Fruit fly (Drosophila melanogaster): Measurements from ENCODE around the gene Tgi.

The Tgi gene

dm6 chr3L:13486041-13486859, at the start of gene Tgi, which contains the start of gene Abp1:
Tgi (plus strand) TSS chr3L:13486797.
Abp1 (minus strand) TSS chr3L:13486280.
- peak; percentile 4 for TF ChIP-seq CG31627 (GFP tag; optimal IDR thresholded peaks at IDR 0.05)
- peak; percentile 75 for TF ChIP-seq fkh (GFP tag; optimal IDR thresholded peaks at IDR 0.05)
- peak; percentile 4 for TF ChIP-seq Hr39 (GFP tag; optimal IDR thresholded peaks at IDR 0.05)
- peak; percentile 3 for TF ChIP-seq lz (GFP tag; optimal IDR thresholded peaks at IDR 0.05)
- TF ChIP-seq CG11294 (GFP tag; IDR thresholded peaks at IDR 0.05): no peak
- peak; percentile 29 for TF ChIP-seq svp (GFP tag)
- no peak for TF ChIP-seq CG8632 (GFP tag; optimal IDR thresholded peaks at IDR 0.05)
- TF ChIP-seq Sox14 (GFP tag; optimal IDR thresholded peaks at IDR 0.05): peak; percentile 57
- no peak for TF ChIP-seq Eip93F (GFP tag; optimal IDR thresholded peaks at IDR 0.05)
- TF ChIP-seq CG6854 (GFP tag; optimal IDR thresholded peaks at IDR 0.05): peak; percentile 34
- TF ChIP-seq esn (GFP tag; optimal IDR thresholded peaks at IDR 0.05): peak; percentile 2
- peak; percentile 64 for TF ChIP-seq Eip78C (GFP tag)

DNA sequence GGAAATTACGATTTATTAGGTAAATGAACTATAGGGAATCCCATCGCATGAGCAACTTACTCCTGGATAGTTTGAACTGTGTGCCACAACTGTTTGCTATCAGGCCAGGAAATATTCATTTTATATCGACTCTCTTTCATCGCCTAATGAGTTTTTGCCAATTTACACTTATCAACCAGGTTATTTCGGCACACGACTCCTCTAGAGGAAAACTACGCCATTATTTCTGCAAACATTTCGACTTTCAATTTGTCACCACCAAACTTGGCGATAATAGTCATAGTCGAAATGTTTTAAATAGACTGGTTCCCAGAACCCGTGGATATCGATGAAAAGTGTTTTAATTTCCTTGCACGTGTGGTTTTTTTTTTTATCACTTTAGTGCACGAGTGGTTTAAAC, 49.6 kb upstream of the Tgi start, which contains the start of gene CG10154:
Gene CG10154 (minus strand): TSS at position 101 of the 400 bp plus-strand sequence.
- no peak for TF ChIP-seq Hr4 (GFP tag; optimal IDR thresholded peaks at IDR 0.05)
- TF ChIP-seq CG8632 (GFP tag; optimal IDR thresholded peaks at IDR 0.05): no peak
- TF ChIP-seq Eip93F (GFP tag; optimal IDR thresholded peaks at IDR 0.05): no peak
- TF ChIP-seq Lpt (GFP tag; optimal IDR thresholded peaks at IDR 0.05): no peak
- TF ChIP-seq dac (GFP tag; optimal IDR thresholded peaks at IDR 0.05): no peak
- no peak for TF ChIP-seq CG11902 (GFP tag; optimal IDR thresholded peaks at IDR 0.05)
- no peak for TF ChIP-seq Smox (GFP tag; optimal IDR thresholded peaks at IDR 0.05)
- TF ChIP-seq esn (GFP tag; optimal IDR thresholded peaks at IDR 0.05): no peak
- no peak for TF ChIP-seq net (GFP tag; optimal IDR thresholded peaks at IDR 0.05)
- TF ChIP-seq Eip75B (GFP tag; optimal IDR thresholded peaks at IDR 0.05): no peak
- TF ChIP-seq CG3919 (GFP tag; optimal IDR thresholded peaks at IDR 0.05): no peak
- TF ChIP-seq CG15336 (GFP tag; IDR thresholded peaks at IDR 0.05): no peak
- TF ChIP-seq ss (GFP tag; optimal IDR thresholded peaks at IDR 0.05): no peak
- TF ChIP-seq CG1621 (tag; optimal IDR thresholded peaks at IDR 0.05): no peak
- TF ChIP-seq achi (GFP tag; optimal IDR thresholded peaks at IDR 0.05): no peak

DNA sequence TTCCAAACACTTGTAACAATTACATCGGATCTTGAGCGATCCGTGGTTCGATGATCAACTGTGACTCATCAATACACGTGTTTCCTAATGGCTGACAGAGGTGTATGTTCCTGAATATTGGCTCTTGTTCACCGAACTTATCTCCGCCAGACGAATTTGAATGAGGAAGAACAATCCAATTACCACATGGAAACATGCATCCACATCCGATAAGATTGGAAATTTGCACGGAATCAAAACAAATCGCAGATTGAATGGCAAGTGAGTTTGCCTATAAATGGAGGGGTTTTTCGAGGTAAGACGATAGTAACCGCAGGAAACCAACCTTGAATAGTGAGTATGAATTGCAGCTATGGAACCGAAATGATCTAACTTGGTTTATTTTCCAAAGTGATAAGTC, 48.9 kb upstream of the Tgi start, which contains the start of gene CG10725:
Gene CG10725 (plus strand): TSS at position 301 of the 400 bp plus-strand sequence.
- no peak for TF ChIP-seq CG1621 (tag; optimal IDR thresholded peaks at IDR 0.05)
- TF ChIP-seq Sox102F (GFP tag; optimal IDR thresholded peaks at IDR 0.05): no peak

DNA sequence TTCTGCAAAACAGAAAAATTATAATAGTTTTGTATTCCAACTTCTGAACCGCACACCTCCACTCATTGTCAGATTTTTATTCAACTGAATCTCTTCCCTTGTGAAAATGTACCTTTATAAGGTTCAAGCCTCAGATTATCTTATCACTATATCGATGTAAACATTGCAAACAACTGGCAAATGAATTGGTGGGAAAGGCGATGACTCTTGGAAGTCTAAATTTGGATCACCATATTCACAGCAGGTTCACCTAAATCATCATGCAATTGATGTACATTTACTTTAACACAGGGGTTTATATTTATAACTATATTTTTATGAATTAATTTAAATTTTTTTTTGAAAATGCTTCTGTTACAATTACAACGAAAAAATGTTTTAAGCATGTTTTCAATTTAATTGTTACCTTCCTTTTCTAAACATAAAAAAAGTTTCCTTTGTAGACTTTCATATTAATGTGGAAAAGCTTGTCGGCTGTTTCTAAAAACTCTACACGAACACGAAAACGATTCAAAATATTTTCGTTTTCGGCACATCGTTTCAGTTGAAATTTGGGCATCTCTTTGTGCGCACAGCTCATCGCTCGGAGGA, 46.1 kb upstream of the Tgi start, which contains the start of the genes CG10140 and CG14109:
Gene CG10140 (minus strand): TSS at position 101 of the 591 bp plus-strand sequence.
Gene CG14109 (plus strand): TSS at position 541 of the 591 bp plus-strand sequence.
- TF ChIP-seq Gug (GFP tag; IDR thresholded peaks at IDR 0.05) (no peak), CG3919 (GFP tag; optimal IDR thresholded peaks at IDR 0.05) (no peak), topi (GFP tag; optimal IDR thresholded peaks at IDR 0.05) (no peak), vri (GFP tag; optimal IDR thresholded peaks at IDR 0.05) (no peak), net (GFP tag; optimal IDR thresholded peaks at IDR 0.05) (no peak), CG16779 (tag; optimal IDR thresholded peaks at IDR 0.05) (no peak), CG34406 (GFP tag; optimal IDR thresholded peaks at IDR 0.05) (no peak)

dm6 chr3L:13442400-13442799, 44.2 kb upstream of the Tgi start, which contains the start of gene cmb:
cmb (plus strand) TSS chr3L:13442594.
- TF ChIP-seq lz (GFP tag; optimal IDR thresholded peaks at IDR 0.05): peak; percentile 8
- peak; percentile 12 for TF ChIP-seq Smox (GFP tag; optimal IDR thresholded peaks at IDR 0.05)
- TF ChIP-seq Lpt (GFP tag; optimal IDR thresholded peaks at IDR 0.05): peak; percentile 90
- peak; percentile 62 for TF ChIP-seq Sox14 (GFP tag; optimal IDR thresholded peaks at IDR 0.05)
- TF ChIP-seq Hr4 (GFP tag; optimal IDR thresholded peaks at IDR 0.05): peak; percentile 74
- TF ChIP-seq CG3032 (tag; optimal IDR thresholded peaks at IDR 0.05): peak; percentile 88
- peak; percentile 56 for TF ChIP-seq Eip75B (GFP tag; optimal IDR thresholded peaks at IDR 0.05)
- TF ChIP-seq fd59A (GFP tag; optimal IDR thresholded peaks at IDR 0.05): peak; percentile 66
- TF ChIP-seq Hr38 (GFP tag; optimal IDR thresholded peaks at IDR 0.05): no peak
- TF ChIP-seq Ets21C (GFP tag; optimal IDR thresholded peaks at IDR 0.05): no peak
- no peak for TF ChIP-seq CG4318 (GFP tag; optimal IDR thresholded peaks at IDR 0.05)
- TF ChIP-seq svp (GFP tag): no peak
- TF ChIP-seq vri (GFP tag; optimal IDR thresholded peaks at IDR 0.05): peak; percentile 17
- TF ChIP-seq esn (GFP tag; optimal IDR thresholded peaks at IDR 0.05): peak; percentile 60
- TF ChIP-seq topi (GFP tag; optimal IDR thresholded peaks at IDR 0.05): peak; percentile 41
- TF ChIP-seq Eip78C (GFP tag): no peak
- TF ChIP-seq Eip93F (GFP tag; optimal IDR thresholded peaks at IDR 0.05): peak; percentile 31
- peak; percentile 97 for TF ChIP-seq CG6163 (GFP tag; IDR thresholded peaks at IDR 0.05)
- TF ChIP-seq dsx (GFP tag; optimal IDR thresholded peaks at IDR 0.05; ENCODE audit: poor library complexity, severe bottlenecking): peak; percentile 88
- peak; percentile 23; the same call in 1 of the 2 replicates for TF ChIP-seq CG11294 (GFP tag; IDR thresholded peaks at IDR 0.05)
- TF ChIP-seq cyc (GFP tag; optimal IDR thresholded peaks at IDR 0.05): peak; percentile 11
- no peak for TF ChIP-seq CG11902 (GFP tag; optimal IDR thresholded peaks at IDR 0.05)
- peak; percentile 56 for TF ChIP-seq CG8632 (GFP tag; optimal IDR thresholded peaks at IDR 0.05)
- TF ChIP-seq Sox15 (GFP tag; optimal IDR thresholded peaks at IDR 0.05): no peak

Measured in whole organism, prepupa.